Worm (Caenorhabditis elegans) whole organism, L4/young adult: ENCODE measurements around the gene cdc-48.2.

Experiments
- W03F9.2 ChIP-seq: fragments of 150-350 bp; optimal IDR thresholded peaks from 2 replicates; lab custom pipeline; 2014; ENCODE audit warnings: missing biosample characterization, missing genetic modification characterization
- dao-5 ChIP-seq: sonication (generic microtip); optimal IDR thresholded peaks from 2 replicates; lab custom pipeline; 2016; ENCODE audit warnings: missing genotype, missing genetic modification characterization, moderate library complexity, missing compliant biosample characterization
- him-1 ChIP-seq: sonication (generic microtip); optimal IDR thresholded peaks from 2 replicates; lab custom pipeline; 2016; ENCODE audit warnings: missing genotype, missing genetic modification reagents, missing genetic modification characterization, missing compliant biosample characterization

ce11 chrII:8143278-8143931 lies 5.1 kb downstream of the cdc-48.2 start, which contains the start of the genes ints-11 and rpl-10:
- TF ChIP-seq him-1 (tag; lab: Kevin White, UChicago) (no peak), dao-5 (tag; lab: Kevin White, UChicago) (no peak), W03F9.2 (tag; lab: Kevin White, UChicago) (peak; percentile 76)
